Fruit fly (Drosophila melanogaster): ENCODE measurements around the gene CG5885.

CG5885 gene

dm6 chr2L:9947265-9947664, 29.1 kb upstream of the CG5885 start, which contains the start of gene CG5853 (continued):
- no peak for TF ChIP-seq slbo (GFP tag; IDR thresholded peaks at IDR 0.05)
- no peak for TF ChIP-seq cato (GFP tag; optimal IDR thresholded peaks at IDR 0.05; ENCODE audit: borderline replicate concordance)
- TF ChIP-seq CG34422 (GFP tag; IDR thresholded peaks at IDR 0.05) = 0 out of 3 replicates have a peak, but pooled peaks have one; percentile 21
- no peak for TF ChIP-seq oc (tag; optimal IDR thresholded peaks at IDR 0.05)
- no peak for TF ChIP-seq Ada2b (GFP tag; IDR thresholded peaks at IDR 0.05)
- TF ChIP-seq Lim3 (GFP tag; IDR thresholded peaks at IDR 0.05) = no peak
- no peak for TF ChIP-seq eve (GFP tag; optimal IDR thresholded peaks at IDR 0.05)
- TF ChIP-seq CG15514 (GFP tag; optimal IDR thresholded peaks at IDR 0.05) = peak; percentile 25
- no peak for TF ChIP-seq hkb (optimal IDR thresholded peaks at IDR 0.05)
- TF ChIP-seq hkb (GFP tag; IDR thresholded peaks at IDR 0.05) = no peak
- no peak for TF ChIP-seq CG10366 (GFP tag; IDR thresholded peaks at IDR 0.05)
- TF ChIP-seq amos (GFP tag; IDR thresholded peaks at IDR 0.05; ENCODE audit: partially characterized antibody) = no peak; the same call in 1 of the 2 replicates
- TF ChIP-seq H2.0 (GFP tag; IDR thresholded peaks at IDR 0.05) = no peak
- no peak for TF ChIP-seq h (optimal IDR thresholded peaks at IDR 0.05)
- TF ChIP-seq CG4404 (GFP tag; IDR thresholded peaks at IDR 0.05) = no peak
- no peak for TF ChIP-seq Xrp1 (GFP tag; IDR thresholded peaks at IDR 0.05)
- peak; percentile 99 for TF ChIP-seq CG12769 (tag; optimal IDR thresholded peaks at IDR 0.05)
- TF ChIP-seq rib (GFP tag; IDR thresholded peaks at IDR 0.05) = 0 out of 2 replicates have a peak, but pooled peaks have one; percentile 45
- no peak for TF ChIP-seq ranshi (GFP tag; IDR thresholded peaks at IDR 0.05)
- no peak for TF ChIP-seq CG7745 (tag; optimal IDR thresholded peaks at IDR 0.05)
- no peak for TF ChIP-seq ind (GFP tag; optimal IDR thresholded peaks at IDR 0.05)
- TF ChIP-seq tio (GFP tag; optimal IDR thresholded peaks at IDR 0.05) = no peak
- TF ChIP-seq Myb (GFP tag; optimal IDR thresholded peaks at IDR 0.05) = no peak
- no peak for TF ChIP-seq C15 (GFP tag; IDR thresholded peaks at IDR 0.05)
- TF ChIP-seq CG1024 (GFP tag; IDR thresholded peaks at IDR 0.05) = no peak
- no peak for TF ChIP-seq CG8944 (GFP tag; optimal IDR thresholded peaks at IDR 0.05)
- no peak for TF ChIP-seq CG18011 (GFP tag; optimal IDR thresholded peaks at IDR 0.05)
- 0 out of 2 replicates have a peak, but pooled peaks have one; percentile 32 for TF ChIP-seq NFAT (GFP tag; IDR thresholded peaks at IDR 0.05)
- TF ChIP-seq inv (GFP tag; IDR thresholded peaks at IDR 0.05; ENCODE audit: partially characterized antibody) = no peak
- peak; percentile 1 for TF ChIP-seq pb (GFP tag; optimal IDR thresholded peaks at IDR 0.05)
- TF ChIP-seq CG7556 (GFP tag; optimal IDR thresholded peaks at IDR 0.05) = no peak
- 0 out of 2 replicates have a peak, but pooled peaks have one; percentile 40 for TF ChIP-seq CG11247 (GFP tag; IDR thresholded peaks at IDR 0.05)
- TF ChIP-seq sisA (GFP tag; IDR thresholded peaks at IDR 0.05) = no peak
- TF ChIP-seq Sox102F (GFP tag; optimal IDR thresholded peaks at IDR 0.05) = no peak
- no peak for TF ChIP-seq CG13123 (GFP tag; optimal IDR thresholded peaks at IDR 0.05)
- TF ChIP-seq CG32532 (GFP tag; IDR thresholded peaks at IDR 0.05) = peak; percentile 52; the same call in 1 of the 2 replicates
- no peak for TF ChIP-seq Six4 (GFP tag; optimal IDR thresholded peaks at IDR 0.05)
- peak; percentile 21 for TF ChIP-seq Fer3 (tag; optimal IDR thresholded peaks at IDR 0.05)
- no peak for TF ChIP-seq repo (GFP tag; optimal IDR thresholded peaks at IDR 0.05)
- no peak for TF ChIP-seq eyg (GFP tag; optimal IDR thresholded peaks at IDR 0.05)
- TF ChIP-seq crc (GFP tag; optimal IDR thresholded peaks at IDR 0.05) = no peak
- no peak for TF ChIP-seq mam (GFP tag; optimal IDR thresholded peaks at IDR 0.05)
- TF ChIP-seq CG17186 (GFP tag; optimal IDR thresholded peaks at IDR 0.05) = no peak
- no peak for TF ChIP-seq CG8281 (tag; optimal IDR thresholded peaks at IDR 0.05)
- TF ChIP-seq Dfd (GFP tag; optimal IDR thresholded peaks at IDR 0.05) = no peak
- TF ChIP-seq Kr (GFP tag; optimal IDR thresholded peaks at IDR 0.05) = no peak
- no peak for TF ChIP-seq Aef1 (GFP tag; IDR thresholded peaks at IDR 0.05)
- no peak for TF ChIP-seq CG1832 (GFP tag; optimal IDR thresholded peaks at IDR 0.05)
- TF ChIP-seq CG17612 (GFP tag; IDR thresholded peaks at IDR 0.05) = no peak
- no peak for TF ChIP-seq CG12071 (GFP tag; optimal IDR thresholded peaks at IDR 0.05)
- no peak for TF ChIP-seq grau (tag; optimal IDR thresholded peaks at IDR 0.05)
- no peak for TF ChIP-seq yki (optimal IDR thresholded peaks at IDR 0.05)
- TF ChIP-seq CG12104 (GFP tag; optimal IDR thresholded peaks at IDR 0.05) = no peak
- TF ChIP-seq CG5953 (GFP tag; IDR thresholded peaks at IDR 0.05) = peak; percentile 37; the same call in 1 of the 2 replicates
